Fruit fly (Drosophila melanogaster): ENCODE measurements around the gene CG7083.

CG7083 gene

dm6 chr3L:8346100-8346980, 5.8 kb downstream of the CG7083 start, which contains the start of the genes CG7182 and GAPcenA (continued):
- peak; percentile 97 for TF ChIP-seq CG11560 (tag; IDR thresholded peaks at IDR 0.05)
- TF ChIP-seq CG12155 (GFP tag; optimal IDR thresholded peaks at IDR 0.05) = peak; percentile 72
- TF ChIP-seq Hsf (GFP tag; optimal IDR thresholded peaks at IDR 0.05) = peak; percentile 36
- TF ChIP-seq sqz (GFP tag; optimal IDR thresholded peaks at IDR 0.05) = peak; percentile 76
- peak; percentile 63 for TF ChIP-seq cwo (GFP tag; optimal IDR thresholded peaks at IDR 0.05)
- no peak for TF ChIP-seq prd (optimal IDR thresholded peaks at IDR 0.05)
- TF ChIP-seq prd (GFP tag; IDR thresholded peaks at IDR 0.05) = no peak; the same call in 2 of the 3 replicates
- TF ChIP-seq CG6272 (GFP tag; IDR thresholded peaks at IDR 0.05) = peak; percentile 26; the same call in 1 of the 2 replicates
- TF ChIP-seq mirr (GFP tag; optimal IDR thresholded peaks at IDR 0.05) = peak; percentile 36
- peak; percentile 2 for TF ChIP-seq her (GFP tag; optimal IDR thresholded peaks at IDR 0.05)
- peak; percentile 39 for TF ChIP-seq pho (GFP tag; optimal IDR thresholded peaks at IDR 0.05)
- TF ChIP-seq maf-S (GFP tag; optimal IDR thresholded peaks at IDR 0.05) = peak; percentile 25
- TF ChIP-seq eve (GFP tag; optimal IDR thresholded peaks at IDR 0.05) = no peak
- TF ChIP-seq cg (GFP tag; optimal IDR thresholded peaks at IDR 0.05) = peak; percentile 31
- peak in 1 of 2 experiments; percentile 56 for TF ChIP-seq bsh (GFP tag; optimal IDR thresholded peaks at IDR 0.05)
- peak; percentile 13 for TF ChIP-seq CG6813 (GFP tag; optimal IDR thresholded peaks at IDR 0.05)
- TF ChIP-seq Nf-YA (GFP tag; IDR thresholded peaks at IDR 0.05) = no peak
- peak; percentile 52; the same call in 1 of the 3 replicates for TF ChIP-seq ase (GFP tag; IDR thresholded peaks at IDR 0.05)
- peak; percentile 22 for TF ChIP-seq CG6654 (GFP tag; optimal IDR thresholded peaks at IDR 0.05)
- no peak; the same call in 1 of the 2 replicates for TF ChIP-seq CG31441 (GFP tag; IDR thresholded peaks at IDR 0.05)
- no peak for TF ChIP-seq jing (GFP tag; optimal IDR thresholded peaks at IDR 0.05)
- no peak for TF ChIP-seq CTCF (GFP tag; optimal IDR thresholded peaks at IDR 0.05)
- TF ChIP-seq schlank (tag; optimal IDR thresholded peaks at IDR 0.05) = peak; percentile 35
- TF ChIP-seq Ssrp (tag; optimal IDR thresholded peaks at IDR 0.05) = peak; percentile 52
- TF ChIP-seq sens-2 (GFP tag; IDR thresholded peaks at IDR 0.05) = no peak
- no peak for TF ChIP-seq CG8089 (GFP tag; optimal IDR thresholded peaks at IDR 0.05)
- TF ChIP-seq CG4820 (GFP tag; optimal IDR thresholded peaks at IDR 0.05) = peak; percentile 59
- TF ChIP-seq HHEX (GFP tag; optimal IDR thresholded peaks at IDR 0.05) = no peak
- TF ChIP-seq tio (GFP tag; optimal IDR thresholded peaks at IDR 0.05) = no peak
- peak; percentile 68 for TF ChIP-seq fd3F (GFP tag; optimal IDR thresholded peaks at IDR 0.05)
- peak; percentile 59; the same call in 2 of the 3 replicates for TF ChIP-seq HLH4C (GFP tag; IDR thresholded peaks at IDR 0.05; ENCODE audit: partially characterized antibody)
- peak; percentile 67 for TF ChIP-seq CG9727 (GFP tag; optimal IDR thresholded peaks at IDR 0.05)
- no peak for TF ChIP-seq ap (GFP tag; IDR thresholded peaks at IDR 0.05)
- TF ChIP-seq Scr (GFP tag; IDR thresholded peaks at IDR 0.05; ENCODE audit: partially characterized antibody) = peak; percentile 72
- peak; percentile 79 for TF ChIP-seq CG13775 (GFP tag; optimal IDR thresholded peaks at IDR 0.05)
- no peak for TF ChIP-seq CG7786 (GFP tag; optimal IDR thresholded peaks at IDR 0.05)
- 0 out of 3 replicates have a peak, but pooled peaks have one; percentile 18 for TF ChIP-seq ci (GFP tag; IDR thresholded peaks at IDR 0.05)
- peak; percentile 78 for TF ChIP-seq Hmr (GFP tag; optimal IDR thresholded peaks at IDR 0.05)
- TF ChIP-seq Gsc (GFP tag; IDR thresholded peaks at IDR 0.05) = no peak
- 0 out of 2 replicates have a peak, but pooled peaks have one; percentile 14 for TF ChIP-seq Rx (GFP tag; IDR thresholded peaks at IDR 0.05)
- TF ChIP-seq CG2875 (GFP tag; optimal IDR thresholded peaks at IDR 0.05) = no peak
- TF ChIP-seq CG33557 (GFP tag; optimal IDR thresholded peaks at IDR 0.05) = peak; percentile 76
- peak; percentile 72 for TF ChIP-seq Dll (GFP tag; IDR thresholded peaks at IDR 0.05; ENCODE audit: partially characterized antibody)
- TF ChIP-seq CG1647 (GFP tag; optimal IDR thresholded peaks at IDR 0.05) = no peak
- peak; percentile 33 for TF ChIP-seq D19B (GFP tag; optimal IDR thresholded peaks at IDR 0.05)
- no peak for TF ChIP-seq hkb (optimal IDR thresholded peaks at IDR 0.05)
- no peak for TF ChIP-seq hkb (GFP tag; IDR thresholded peaks at IDR 0.05)
- no peak for TF ChIP-seq gfzf (GFP tag; optimal IDR thresholded peaks at IDR 0.05)
- no peak for TF ChIP-seq Oaz (GFP tag; IDR thresholded peaks at IDR 0.05)

Measured in whole organism, embryonic.